Worm (Caenorhabditis elegans): ENCODE data around the gene H05C05.4.

H05C05.4 gene

ce11 chrIII:2966462-2966861, 20.5 kb upstream of the H05C05.4 start (continued):
- TF ChIP-seq unc-55 (GFP tag; optimal IDR thresholded peaks at IDR 0.05): peak; percentile 91
- TF ChIP-seq mbf-1 (tag; optimal IDR thresholded peaks at IDR 0.05): no peak
- TF ChIP-seq nhr-21 (tag; optimal IDR thresholded peaks at IDR 0.05): peak; percentile 57
- no peak for TF ChIP-seq unc-39 (tag; optimal IDR thresholded peaks at IDR 0.05)
- peak; percentile 60 for TF ChIP-seq lin-11 (tag; optimal IDR thresholded peaks at IDR 0.05)
- TF ChIP-seq nhr-11 (tag; optimal IDR thresholded peaks at IDR 0.05): no peak
- TF ChIP-seq gmeb-1 (tag; optimal IDR thresholded peaks at IDR 0.05): peak; percentile 89
- TF ChIP-seq mab-5 (tag; optimal IDR thresholded peaks at IDR 0.05): peak; percentile 48
- no peak for TF ChIP-seq Y55F3AM.14 (GFP tag; optimal IDR thresholded peaks at IDR 0.05)
- TF ChIP-seq elt-1 (tag; optimal IDR thresholded peaks at IDR 0.05): no peak
- TF ChIP-seq nhr-23 (tag; optimal IDR thresholded peaks at IDR 0.05): no peak
- peak; percentile 89 for TF ChIP-seq C34F6.9 (tag; optimal IDR thresholded peaks at IDR 0.05)
- TF ChIP-seq F13H6.1 (tag; optimal IDR thresholded peaks at IDR 0.05): peak; percentile 96
- TF ChIP-seq aly-2 (tag; optimal IDR thresholded peaks at IDR 0.05): no peak
- TF ChIP-seq R02D3.7 (tag; optimal IDR thresholded peaks at IDR 0.05): no peak
- TF ChIP-seq sma-9 (GFP tag; optimal IDR thresholded peaks at IDR 0.05): peak; percentile 84
- no peak for TF ChIP-seq sma-9 (tag; optimal IDR thresholded peaks at IDR 0.05)
- no peak for TF ChIP-seq nhr-77 (tag; optimal IDR thresholded peaks at IDR 0.05)
- peak; percentile 70 to 90 for TF ChIP-seq lsy-2 (tag; optimal IDR thresholded peaks at IDR 0.05)
- TF ChIP-seq lin-39 (tag; optimal IDR thresholded peaks at IDR 0.05): no peak
- TF ChIP-seq alr-1 (tag; optimal IDR thresholded peaks at IDR 0.05): no peak
- TF ChIP-seq ZK546.5 (tag; optimal IDR thresholded peaks at IDR 0.05): no peak
- TF ChIP-seq nhr-6 (tag; optimal IDR thresholded peaks at IDR 0.05): no peak
- peak; percentile 46 for TF ChIP-seq snpc-4 (tag; optimal IDR thresholded peaks at IDR 0.05)

ce11 chrIII:2965534-2965933, 19.5 kb upstream of the H05C05.4 start, which contains the start of gene H05C05.2:
TSS of gene H05C05.2 (minus strand) at chrIII:2965634.
- TF ChIP-seq dmd-4 (tag; optimal IDR thresholded peaks at IDR 0.05) (no peak), ztf-4 (tag; optimal IDR thresholded peaks at IDR 0.05) (no peak), nhr-77 (tag; optimal IDR thresholded peaks at IDR 0.05) (no peak)

ce11 chrIII:2961840-2962239, 15.8 kb upstream of the H05C05.4 start:
- TF ChIP-seq ceh-16 (tag; optimal IDR thresholded peaks at IDR 0.05) (no peak), crh-2 (tag; optimal IDR thresholded peaks at IDR 0.05) (no peak), dmd-4 (tag; optimal IDR thresholded peaks at IDR 0.05) (no peak), blmp-1 (tag; optimal IDR thresholded peaks at IDR 0.05; ENCODE audit: insufficient read depth) (no peak), ztf-11 (tag; optimal IDR thresholded peaks at IDR 0.05) (no peak), nhr-10 (tag; optimal IDR thresholded peaks at IDR 0.05) (no peak)

- TF ChIP-seq nhr-129 (tag; optimal IDR thresholded peaks at IDR 0.05): no peak
- TF ChIP-seq nhr-237 (tag; optimal IDR thresholded peaks at IDR 0.05): no peak
- no peak for TF ChIP-seq nhr-6 (tag; optimal IDR thresholded peaks at IDR 0.05)
- TF ChIP-seq F13H6.1 (tag; optimal IDR thresholded peaks at IDR 0.05): no peak
- no peak for TF ChIP-seq mab-5 (tag; optimal IDR thresholded peaks at IDR 0.05)
- TF ChIP-seq ceh-16 (tag; optimal IDR thresholded peaks at IDR 0.05): no peak
- no peak for TF ChIP-seq ama-1 (optimal IDR thresholded peaks at IDR 0.05)
- TF ChIP-seq elt-3 (tag; optimal IDR thresholded peaks at IDR 0.05): no peak
- TF ChIP-seq ZK546.5 (tag; optimal IDR thresholded peaks at IDR 0.05): no peak
- TF ChIP-seq snpc-4 (tag; optimal IDR thresholded peaks at IDR 0.05): no peak
- TF ChIP-seq alr-1 (tag; optimal IDR thresholded peaks at IDR 0.05): no peak
- TF ChIP-seq gmeb-1 (tag; optimal IDR thresholded peaks at IDR 0.05): no peak
- no peak for TF ChIP-seq nhr-11 (tag; optimal IDR thresholded peaks at IDR 0.05)
- no peak for TF ChIP-seq ztf-11 (tag; optimal IDR thresholded peaks at IDR 0.05)
- no peak for TF ChIP-seq sem-4 (tag; optimal IDR thresholded peaks at IDR 0.05)
- TF ChIP-seq nhr-77 (tag; optimal IDR thresholded peaks at IDR 0.05): no peak
These were observed 6.4 kb upstream of the H05C05.4 start for ce11 chrIII:2952437-2952836.

ce11 chrIII:2948310-2948961, 2.4 kb upstream of the H05C05.4 start:
- TF ChIP-seq nhr-129 (tag; optimal IDR thresholded peaks at IDR 0.05) (peak; percentile 76), unc-55 (GFP tag; optimal IDR thresholded peaks at IDR 0.05) (peak; percentile 44), mab-5 (tag; optimal IDR thresholded peaks at IDR 0.05) (no peak), sem-4 (tag; optimal IDR thresholded peaks at IDR 0.05) (peak; percentile 6), peb-1 (tag; optimal IDR thresholded peaks at IDR 0.05) (no peak), nhr-237 (tag; optimal IDR thresholded peaks at IDR 0.05) (no peak), C34F6.9 (tag; optimal IDR thresholded peaks at IDR 0.05) (peak; percentile 2), nhr-25 (tag; optimal IDR thresholded peaks at IDR 0.05) (peak; percentile 62), lsy-2 (tag; optimal IDR thresholded peaks at IDR 0.05) (peak in 1 of 2 experiments; percentile 12), sma-9 (GFP tag; optimal IDR thresholded peaks at IDR 0.05) (peak; percentile 37), sma-9 (tag; optimal IDR thresholded peaks at IDR 0.05) (no peak), nhr-23 (tag; optimal IDR thresholded peaks at IDR 0.05) (no peak), fos-1 (tag; optimal IDR thresholded peaks at IDR 0.05) (peak; percentile 65), blmp-1 (tag; optimal IDR thresholded peaks at IDR 0.05; ENCODE audit: insufficient read depth) (peak; percentile 64), lin-13 (GFP tag; optimal IDR thresholded peaks at IDR 0.05) (no peak), crh-2 (tag; optimal IDR thresholded peaks at IDR 0.05) (peak; percentile 86), F13H6.1 (tag; optimal IDR thresholded peaks at IDR 0.05) (peak; percentile 35), aly-2 (tag; optimal IDR thresholded peaks at IDR 0.05) (no peak), unc-39 (tag; optimal IDR thresholded peaks at IDR 0.05) (no peak)

All from whole organism, L2 larva.